Worm (Caenorhabditis elegans) whole organism, L4/young adult: ENCODE results near the gene F16B4.2.

Source experiments
- W03F9.2 ChIP-seq: fragments of 150-350 bp; optimal IDR thresholded peaks from 2 replicates; lab custom pipeline; 2014; ENCODE audit warnings: missing biosample characterization, missing genetic modification characterization
- dao-5 ChIP-seq: sonication (generic microtip); optimal IDR thresholded peaks from 2 replicates; lab custom pipeline; 2016; ENCODE audit warnings: missing genotype, missing genetic modification characterization, moderate library complexity, missing compliant biosample characterization
- him-1 ChIP-seq: sonication (generic microtip); optimal IDR thresholded peaks from 2 replicates; lab custom pipeline; 2016; ENCODE audit warnings: missing genotype, missing genetic modification reagents, missing genetic modification characterization, missing compliant biosample characterization

Gene F16B4.2

ce11 chrV:1624340-1624739 lies 23.5 kb downstream of the F16B4.2 start, which contains the start of gene nhr-110:
TSS of gene nhr-110 (minus strand) at chrV:1624440.
- TF ChIP-seq W03F9.2 (tag; lab: Kevin White, UChicago) = no peak
- TF ChIP-seq him-1 (tag; lab: Kevin White, UChicago) = no peak
- TF ChIP-seq dao-5 (tag; lab: Kevin White, UChicago) = no peak

- no peak for TF ChIP-seq dao-5 (tag; lab: Kevin White, UChicago)
- no peak for TF ChIP-seq him-1 (tag; lab: Kevin White, UChicago)
- no peak for TF ChIP-seq W03F9.2 (tag; lab: Kevin White, UChicago)
These were observed 25.9 kb downstream of the F16B4.2 start, which contains the start of gene nhr-237 for ce11 chrV:1626720-1627119. TSS of gene nhr-237 (minus strand) at chrV:1626820.

- TF ChIP-seq W03F9.2 (tag; lab: Kevin White, UChicago) = no peak
- no peak for TF ChIP-seq him-1 (tag; lab: Kevin White, UChicago)
- no peak for TF ChIP-seq dao-5 (tag; lab: Kevin White, UChicago)
These were observed 26.4 kb downstream of the F16B4.2 start for ce11 chrV:1627269-1627668.

- TF ChIP-seq W03F9.2 (tag; lab: Kevin White, UChicago) = no peak
- TF ChIP-seq dao-5 (tag; lab: Kevin White, UChicago) = no peak
- no peak for TF ChIP-seq him-1 (tag; lab: Kevin White, UChicago)
These were observed 28.5 kb downstream of the F16B4.2 start, which contains the start of gene nhr-238 for ce11 chrV:1629329-1629728. TSS of gene nhr-238 (minus strand) at chrV:1629432.

ce11 chrV:1631148-1631547 lies 30.3 kb downstream of the F16B4.2 start, which contains the start of gene Y46H3D.8:
TSS of gene Y46H3D.8 (minus strand) at chrV:1631248.
- TF ChIP-seq W03F9.2 (tag; lab: Kevin White, UChicago) (no peak), him-1 (tag; lab: Kevin White, UChicago) (no peak), dao-5 (tag; lab: Kevin White, UChicago) (no peak)

- no peak for TF ChIP-seq him-1 (tag; lab: Kevin White, UChicago)
- TF ChIP-seq dao-5 (tag; lab: Kevin White, UChicago) = no peak
- no peak for TF ChIP-seq W03F9.2 (tag; lab: Kevin White, UChicago)
These were observed 30.9 kb downstream of the F16B4.2 start, which contains the start of gene irld-17 for ce11 chrV:1631717-1632116. TSS of gene irld-17 (plus strand) at chrV:1632017.

ce11 chrV:1635859-1636258 lies 35.0 kb downstream of the F16B4.2 start, which contains the start of gene str-222:
TSS of gene str-222 (plus strand) at chrV:1636159.
- TF ChIP-seq him-1 (tag; lab: Kevin White, UChicago) (no peak), dao-5 (tag; lab: Kevin White, UChicago) (no peak), W03F9.2 (tag; lab: Kevin White, UChicago) (no peak)

ce11 chrV:1640008-1640407 lies 39.2 kb downstream of the F16B4.2 start, which contains the start of gene str-221:
TSS of gene str-221 (plus strand) at chrV:1640308.
- no peak for TF ChIP-seq him-1 (tag; lab: Kevin White, UChicago)
- no peak for TF ChIP-seq W03F9.2 (tag; lab: Kevin White, UChicago)
- TF ChIP-seq dao-5 (tag; lab: Kevin White, UChicago) = no peak

- no peak for TF ChIP-seq dao-5 (tag; lab: Kevin White, UChicago)
- TF ChIP-seq him-1 (tag; lab: Kevin White, UChicago) = no peak
- no peak for TF ChIP-seq W03F9.2 (tag; lab: Kevin White, UChicago)
These were observed 41.4 kb downstream of the F16B4.2 start, which contains the start of gene Y46H3D.1 for ce11 chrV:1642199-1642598. TSS of gene Y46H3D.1 (plus strand) at chrV:1642499.

ce11 chrV:1642768-1643167 lies 41.9 kb downstream of the F16B4.2 start:
- TF ChIP-seq him-1 (tag; lab: Kevin White, UChicago) (no peak), W03F9.2 (tag; lab: Kevin White, UChicago) (no peak)

ce11 chrV:1643886-1644285 lies 43.0 kb downstream of the F16B4.2 start, which contains the start of gene alh-2:
TSS of gene alh-2 (plus strand) at chrV:1644169.
- TF ChIP-seq dao-5 (tag; lab: Kevin White, UChicago) (no peak), W03F9.2 (tag; lab: Kevin White, UChicago) (no peak), him-1 (tag; lab: Kevin White, UChicago) (no peak)

ce11 chrV:1648000-1648399 lies 47.2 kb downstream of the F16B4.2 start, which contains the start of gene irld-45:
TSS of gene irld-45 (plus strand) at chrV:1648300.
- TF ChIP-seq him-1 (tag; lab: Kevin White, UChicago) (no peak), W03F9.2 (tag; lab: Kevin White, UChicago) (no peak), dao-5 (tag; lab: Kevin White, UChicago) (no peak)

- TF ChIP-seq him-1 (tag; lab: Kevin White, UChicago) = no peak
- no peak for TF ChIP-seq W03F9.2 (tag; lab: Kevin White, UChicago)
These were observed 50.2 kb downstream of the F16B4.2 start, which contains the start of gene irld-44 for ce11 chrV:1651045-1651444. TSS of gene irld-44 (plus strand) at chrV:1651345.
